Worm (Caenorhabditis elegans): ENCODE measurements around the gene C34H4.1.

DNA sequence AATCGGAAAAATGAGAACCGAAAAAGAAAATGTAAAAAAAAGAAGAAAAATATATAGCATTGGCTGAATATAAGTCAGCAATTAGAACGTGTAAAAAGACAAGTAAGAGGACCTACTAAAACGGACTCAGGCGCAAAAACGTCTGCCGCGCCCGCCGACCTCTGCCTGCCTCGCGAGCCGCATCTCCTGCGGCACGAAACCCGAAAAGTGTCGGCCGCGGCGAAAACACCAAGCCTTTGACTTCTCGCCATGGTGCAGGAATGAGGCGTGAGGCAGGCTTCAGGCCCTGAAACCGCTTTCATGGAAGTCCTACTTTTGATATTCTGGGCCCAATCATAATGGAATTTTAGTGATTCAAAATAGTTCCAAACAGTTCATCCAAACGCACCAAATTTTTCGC, 10.3 kb downstream of the C34H4.1 start:
- no peak for TF ChIP-seq fkh-10 (GFP tag; optimal IDR thresholded peaks at IDR 0.05)
- TF ChIP-seq nhr-71 (tag; optimal IDR thresholded peaks at IDR 0.05), result no peak
- TF ChIP-seq swsn-7 (tag; optimal IDR thresholded peaks at IDR 0.05), result no peak
- TF ChIP-seq snpc-4 (tag; optimal IDR thresholded peaks at IDR 0.05), result no peak
- no peak for TF ChIP-seq elt-2 (tag; optimal IDR thresholded peaks at IDR 0.05)
- no peak for TF ChIP-seq ceh-8 (GFP tag; optimal IDR thresholded peaks at IDR 0.05)
- TF ChIP-seq C04F5.9 (tag; optimal IDR thresholded peaks at IDR 0.05), result no peak
- no peak for TF ChIP-seq ztf-11 (tag; optimal IDR thresholded peaks at IDR 0.05)
- TF ChIP-seq elt-3 (tag; optimal IDR thresholded peaks at IDR 0.05), result no peak
- TF ChIP-seq egl-27 (tag; optimal IDR thresholded peaks at IDR 0.05), result no peak
- TF ChIP-seq nhr-90 (tag; optimal IDR thresholded peaks at IDR 0.05; ENCODE audit: poor library complexity), result no peak
- no peak for TF ChIP-seq lin-13 (GFP tag; optimal IDR thresholded peaks at IDR 0.05)
- no peak for TF ChIP-seq egl-13 (tag; optimal IDR thresholded peaks at IDR 0.05)
- no peak for TF ChIP-seq unc-98 (GFP tag; IDR thresholded peaks at IDR 0.05)

Measured in whole organism, L1 larva.